Worm (Caenorhabditis elegans): ENCODE measurements around the gene M163.9.
A peak's percentile ranks its signal among the peaks of the same experiment; 100 is the strongest.

M163.9 gene

ce11 chrX:14489945-14490344 lies 20.6 kb downstream of the M163.9 start, which contains the start of gene his-24 (continued):
- TF ChIP-seq R02D3.7 (tag; optimal IDR thresholded peaks at IDR 0.05) (no peak), ceh-62 (tag; optimal IDR thresholded peaks at IDR 0.05) (no peak), ama-1 (optimal IDR thresholded peaks at IDR 0.05) (peak; percentile 83), tra-1 (GFP tag; IDR thresholded peaks at IDR 0.05) (peak; percentile 73), tag-97 (GFP tag; IDR thresholded peaks at IDR 0.05) (no peak), madf-5 (GFP tag; IDR thresholded peaks at IDR 0.05) (no peak), ZK546.5 (tag; optimal IDR thresholded peaks at IDR 0.05) (no peak), sdz-12 (GFP tag; optimal IDR thresholded peaks at IDR 0.05) (no peak), spr-3 (GFP tag; optimal IDR thresholded peaks at IDR 0.05) (no peak), zfp-3 (GFP tag; conservative IDR thresholded peaks at IDR 0.05) (no peak), zag-1 (tag; optimal IDR thresholded peaks at IDR 0.05) (no peak), skn-1 (tag; optimal IDR thresholded peaks at IDR 0.05) (no peak), fkh-10 (GFP tag; optimal IDR thresholded peaks at IDR 0.05) (peak; percentile 6), lin-29 (GFP tag; IDR thresholded peaks at IDR 0.05) (no peak), gei-8 (GFP tag; optimal IDR thresholded peaks at IDR 0.05) (no peak), rbr-2 (tag; optimal IDR thresholded peaks at IDR 0.05) (peak; percentile 59), duxl-1 (tag; optimal IDR thresholded peaks at IDR 0.05; ENCODE audit: poor library complexity) (peak; percentile 33), ceh-28 (tag; optimal IDR thresholded peaks at IDR 0.05) (no peak), dmd-6 (GFP tag; IDR thresholded peaks at IDR 0.05) (peak; percentile 61), dmd-9 (GFP tag; IDR thresholded peaks at IDR 0.05) (peak; percentile 66; the same call in 1 of the 2 replicates), set-16 (GFP tag; IDR thresholded peaks at IDR 0.05) (no peak), nhr-41 (GFP tag; IDR thresholded peaks at IDR 0.05) (no peak), attf-4 (tag; optimal IDR thresholded peaks at IDR 0.05) (no peak), ceh-82 (tag; optimal IDR thresholded peaks at IDR 0.05) (no peak), mdl-1 (tag; optimal IDR thresholded peaks at IDR 0.05) (peak in 1 of 2 experiments; percentile 32), lsy-2 (tag; optimal IDR thresholded peaks at IDR 0.05) (peak in 1 of 2 experiments; percentile 70), ztf-7 (tag; optimal IDR thresholded peaks at IDR 0.05) (peak; percentile 20)

ce11 chrX:14490486-14490885 lies 21.1 kb downstream of the M163.9 start:
- no peak for TF ChIP-seq fkh-10 (GFP tag; optimal IDR thresholded peaks at IDR 0.05)
- peak; percentile 96 for TF ChIP-seq set-16 (GFP tag; IDR thresholded peaks at IDR 0.05)
- no peak for TF ChIP-seq madf-9 (GFP tag; conservative IDR thresholded peaks at IDR 0.05)
- no peak for TF ChIP-seq nhr-41 (GFP tag; IDR thresholded peaks at IDR 0.05)
- TF ChIP-seq Y75B8A.6 (GFP tag; IDR thresholded peaks at IDR 0.05): no peak
- no peak for TF ChIP-seq mep-1 (tag; optimal IDR thresholded peaks at IDR 0.05)
- peak; percentile 55; the same call in 1 of the 2 replicates for TF ChIP-seq egl-43 (GFP tag; IDR thresholded peaks at IDR 0.05)
- no peak for TF ChIP-seq ZK546.5 (tag; optimal IDR thresholded peaks at IDR 0.05)
- no peak for TF ChIP-seq saeg-2 (GFP tag; IDR thresholded peaks at IDR 0.05)
- 0 out of 4 replicates have a peak, but pooled peaks of 1 of the 2 experiments have one; percentile 21 for TF ChIP-seq madf-5 (GFP tag; IDR thresholded peaks at IDR 0.05)

ce11 chrX:14491103-14491502 lies 21.7 kb downstream of the M163.9 start:
- TF ChIP-seq mdl-1 (tag; optimal IDR thresholded peaks at IDR 0.05) (peak in 1 of 2 experiments; percentile 9), hmg-1.1 (GFP tag; IDR thresholded peaks at IDR 0.05) (peak; percentile 27; the same call in 1 of the 2 replicates), daf-16 (GFP tag; optimal IDR thresholded peaks at IDR 0.05) (no peak), daf-16 (tag; optimal IDR thresholded peaks at IDR 0.05) (peak; percentile 10), ztf-7 (tag; optimal IDR thresholded peaks at IDR 0.05) (no peak), hlh-30 (tag; optimal IDR thresholded peaks at IDR 0.05; ENCODE audit: insufficient read depth) (peak; percentile 16), hlh-11 (tag; optimal IDR thresholded peaks at IDR 0.05) (peak; percentile 6), nhr-28 (tag; optimal IDR thresholded peaks at IDR 0.05) (no peak), ama-1 (optimal IDR thresholded peaks at IDR 0.05) (peak; percentile 86), rbr-2 (tag; optimal IDR thresholded peaks at IDR 0.05) (peak; percentile 4), mes-2 (tag; optimal IDR thresholded peaks at IDR 0.05; ENCODE audit: poor library complexity, severe bottlenecking) (peak; percentile 52), F10B5.3 (tag; optimal IDR thresholded peaks at IDR 0.05) (no peak), mep-1 (tag; optimal IDR thresholded peaks at IDR 0.05) (peak; percentile 39)
